Fruit fly (Drosophila melanogaster): ENCODE data around the gene CG5916.

- TF ChIP-seq gl (tag; optimal IDR thresholded peaks at IDR 0.05) (no peak), CG15710 (tag; optimal IDR thresholded peaks at IDR 0.05) (no peak), CG13204 (GFP tag; optimal IDR thresholded peaks at IDR 0.05) (no peak), CG10348 (GFP tag; IDR thresholded peaks at IDR 0.05) (no peak), fd96Ca (GFP tag; IDR thresholded peaks at IDR 0.05) (no peak), CG12605 (GFP tag; IDR thresholded peaks at IDR 0.05) (no peak), CG8301 (tag; optimal IDR thresholded peaks at IDR 0.05) (no peak)
Measured at dm6 chr3R:16153356-16153905, 6.6 kb downstream of the CG5916 start.

Data from whole organism, pupa.